Worm (Caenorhabditis elegans) whole organism, late embryonic: ENCODE measurements around the gene gpa-1.

Experiments
- Y22D7AL.16 ChIP-seq: sonication (generic microtip); optimal IDR thresholded peaks from 2 replicates; lab custom pipeline; 2016; ENCODE audit warnings: missing genetic modification characterization, missing compliant biosample characterization
- ahr-1 ChIP-seq: sonication (generic microtip); optimal IDR thresholded peaks from 2 replicates; lab custom pipeline; 2016; ENCODE audit warnings: missing genetic modification characterization, missing compliant biosample characterization
- ceh-14 ChIP-seq: sonication (generic microtip); optimal IDR thresholded peaks from 2 replicates; lab custom pipeline; 2016; ENCODE audit warnings: missing genotype, missing genetic modification characterization, missing compliant biosample characterization
- ceh-18 ChIP-seq: sonication (generic microtip); optimal IDR thresholded peaks from 2 replicates; lab custom pipeline; 2016; ENCODE audit warnings: missing genetic modification characterization, missing compliant biosample characterization
- ceh-30 ChIP-seq: fragments of 150-350 bp; optimal IDR thresholded peaks from 2 replicates; lab custom pipeline; 2014; ENCODE audit warnings: missing biosample characterization, missing genetic modification characterization
- ceh-6 ChIP-seq: fragments of 200-800 bp; sonication (Bioruptor generic); optimal IDR thresholded peaks from 2 replicates; lab custom pipeline; 2018; ENCODE audit warnings: mild to moderate bottlenecking, missing genetic modification characterization, missing compliant biosample characterization
- dve-1 ChIP-seq: sonication (generic microtip); optimal IDR thresholded peaks from 2 replicates; lab custom pipeline; 2017; ENCODE audit warnings: antibody characterized with exemption, mild to moderate bottlenecking, missing genetic modification characterization, missing compliant biosample characterization
- elt-2 ChIP-seq: sonication (generic microtip); optimal IDR thresholded peaks from 2 replicates; lab custom pipeline; 2016; ENCODE audit warnings: missing genetic modification reagents, missing genetic modification characterization, missing compliant biosample characterization
- ets-4 ChIP-seq: sonication (generic microtip); optimal IDR thresholded peaks from 2 replicates; lab custom pipeline; 2016; ENCODE audit warnings: missing genetic modification characterization, missing compliant biosample characterization
- eyg-1 ChIP-seq: sonication (generic microtip); optimal IDR thresholded peaks from 2 replicates; lab custom pipeline; 2016; ENCODE audit warnings: missing genotype, missing genetic modification characterization, missing compliant biosample characterization
- fkh-10 ChIP-seq: fragments of 150-350 bp; optimal IDR thresholded peaks from 2 replicates; lab custom pipeline; 2014; ENCODE audit warnings: missing biosample characterization, missing genetic modification reagents, missing genetic modification characterization
- fkh-6 ChIP-seq: sonication (generic microtip); optimal IDR thresholded peaks from 2 replicates; lab custom pipeline; 2016; ENCODE audit warnings: missing genetic modification characterization, missing compliant biosample characterization
- hlh-15 ChIP-seq: sonication (generic microtip); optimal IDR thresholded peaks from 2 replicates; lab custom pipeline; 2016; ENCODE audit warnings: missing genetic modification characterization, missing compliant biosample characterization
- hlh-30 ChIP-seq: sonication (generic microtip); optimal IDR thresholded peaks from 2 replicates; lab custom pipeline; 2017; ENCODE audit warnings: antibody characterized with exemption, missing genetic modification characterization, missing compliant biosample characterization; ENCODE audit not compliant: insufficient read depth
- hlh-6 ChIP-seq: sonication (generic microtip); optimal IDR thresholded peaks from 2 replicates; lab custom pipeline; 2016; ENCODE audit warnings: missing genotype, missing genetic modification characterization, missing compliant biosample characterization
- hlh-8 ChIP-seq: sonication (generic microtip); optimal IDR thresholded peaks from 2 replicates; lab custom pipeline; 2016; ENCODE audit warnings: missing genotype, missing genetic modification characterization, missing compliant biosample characterization
- lin-11 ChIP-seq: fragments of 200-800 bp; sonication (Bioruptor generic); optimal IDR thresholded peaks from 2 replicates; lab custom pipeline; 2018; ENCODE audit warnings: mild to moderate bottlenecking, missing genetic modification characterization, missing compliant biosample characterization
- madf-2 ChIP-seq: sonication (generic microtip); optimal IDR thresholded peaks from 2 replicates; lab custom pipeline; 2017; ENCODE audit warnings: missing genetic modification characterization, missing compliant biosample characterization
- mec-3 ChIP-seq: sonication (generic microtip); optimal IDR thresholded peaks from 2 replicates; lab custom pipeline; 2016; ENCODE audit warnings: borderline replicate concordance, missing genetic modification characterization, missing compliant biosample characterization
- nfya-1 ChIP-seq: sonication (generic microtip); optimal IDR thresholded peaks from 2 replicates; lab custom pipeline; 2017; ENCODE audit warnings: missing genetic modification characterization, mild to moderate bottlenecking, missing compliant biosample characterization, antibody characterized with exemption, moderate library complexity
- odd-2 ChIP-seq: sonication (generic microtip); optimal IDR thresholded peaks from 2 replicates; lab custom pipeline; 2017; ENCODE audit warnings: antibody characterized with exemption, mild to moderate bottlenecking, missing genetic modification characterization, missing compliant biosample characterization
- pag-3 ChIP-seq: sonication (generic microtip); optimal IDR thresholded peaks from 2 replicates; lab custom pipeline; 2016; ENCODE audit warnings: missing compliant biosample characterization, missing genetic modification characterization, borderline replicate concordance
- pat-9 ChIP-seq: fragments of 200-800 bp; sonication (Bioruptor generic); optimal IDR thresholded peaks from 2 replicates; lab custom pipeline; 2018; ENCODE audit warnings: mild to moderate bottlenecking, missing genetic modification characterization, moderate library complexity, missing compliant biosample characterization
- pha-2 ChIP-seq: sonication (generic microtip); optimal IDR thresholded peaks from 2 replicates; lab custom pipeline; 2017; ENCODE audit warnings: mild to moderate bottlenecking, missing genetic modification characterization, missing compliant biosample characterization
- pqm-1 ChIP-seq: sonication (generic microtip); optimal IDR thresholded peaks from 2 replicates; lab custom pipeline; 2016; ENCODE audit warnings: missing genetic modification characterization, missing compliant biosample characterization
- pros-1 ChIP-seq: fragments of 150-350 bp; optimal IDR thresholded peaks from 2 replicates; lab custom pipeline; 2014; ENCODE audit warnings: missing biosample characterization, missing genetic modification reagents, missing genetic modification characterization
- ref-2 ChIP-seq: sonication (generic microtip); optimal IDR thresholded peaks from 2 replicates; lab custom pipeline; 2016; ENCODE audit warnings: missing genetic modification characterization, missing compliant biosample characterization
- rnt-1 ChIP-seq: sonication (generic microtip); optimal IDR thresholded peaks from 2 replicates; lab custom pipeline; 2016; ENCODE audit warnings: missing genetic modification characterization, missing compliant biosample characterization
- sox-2 ChIP-seq: fragments of 200-800 bp; sonication (Bioruptor generic); IDR thresholded peaks from 2 replicates; pipeline ENCODE4 v1.3.6; 2022; ENCODE audit warnings: missing genetic modification reagents, missing genetic modification characterization, missing compliant biosample characterization
- sox-4 ChIP-seq: sonication (generic microtip); optimal IDR thresholded peaks from 2 replicates; lab custom pipeline; 2017; ENCODE audit warnings: mild to moderate bottlenecking, missing genetic modification characterization, inconsistent platforms, missing compliant biosample characterization
- syd-9 ChIP-seq: sonication (generic microtip); optimal IDR thresholded peaks from 2 replicates; lab custom pipeline; 2016; ENCODE audit warnings: mild to moderate bottlenecking, missing genetic modification characterization, moderate library complexity, missing compliant biosample characterization
- tbx-2 ChIP-seq: sonication (generic microtip); optimal IDR thresholded peaks from 2 replicates; lab custom pipeline; 2016; ENCODE audit warnings: missing genetic modification characterization, missing compliant biosample characterization
- tbx-7 ChIP-seq: sonication (generic microtip); optimal IDR thresholded peaks from 2 replicates; lab custom pipeline; 2016; ENCODE audit warnings: missing genotype, missing genetic modification characterization, missing compliant biosample characterization
- unc-3 ChIP-seq, 2 experiments: fragments of 200-800 bp in 1 of 2; sonication (Bioruptor generic) in 1 of 2; sonication (generic microtip) in 1 of 2; conservative IDR thresholded peaks in 1 of 2; optimal IDR thresholded peaks in 1 of 2; 2 replicates each; pipeline versions ENCODE4 v1.3.6 to Lab custom; 2016 to 2022; ENCODE audit warnings: missing compliant biosample characterization in 2 of 2, missing genetic modification characterization in 2 of 2, missing genetic modification reagents in 1 of 2
- unc-55 ChIP-seq: sonication (generic microtip); optimal IDR thresholded peaks from 2 replicates; lab custom pipeline; 2017; ENCODE audit warnings: missing biosample characterization, missing genetic modification reagents, missing genetic modification characterization
- zip-5 ChIP-seq: sonication (generic microtip); optimal IDR thresholded peaks from 2 replicates; lab custom pipeline; 2016; ENCODE audit warnings: missing genetic modification characterization, missing compliant biosample characterization

The gpa-1 gene

DNA sequence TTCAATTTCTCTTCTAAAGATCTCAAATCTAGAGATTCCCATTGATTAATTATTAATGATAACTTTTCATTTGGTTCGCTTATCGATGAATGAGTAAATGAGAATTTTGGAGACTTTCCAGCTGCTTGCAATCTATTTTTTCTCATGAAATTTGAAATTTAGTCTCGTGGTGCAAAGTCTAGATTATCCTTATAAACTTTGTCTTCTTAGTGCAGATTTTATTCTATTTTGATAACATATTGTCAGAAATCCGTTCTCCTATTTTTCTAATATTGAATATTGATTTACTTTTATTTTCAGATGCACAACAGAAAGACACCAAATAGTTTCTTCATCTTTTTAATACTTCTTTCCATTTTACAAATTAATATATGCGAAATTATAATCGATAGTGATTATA is 13.5 kb upstream of the gpa-1 start, which contains the start of gene lgc-49:
TSS of gene lgc-49 (plus strand) at position 301 of the 400 bp plus-strand sequence.
- no peak for TF ChIP-seq nfya-1 (tag; lab: Kevin White, UChicago)
- TF ChIP-seq pat-9 (tag; lab: Kevin White, UChicago) = no peak
- no peak for TF ChIP-seq pqm-1
- TF ChIP-seq hlh-6 = no peak
- no peak for TF ChIP-seq tbx-7 (tag; lab: Kevin White, UChicago)
- TF ChIP-seq mec-3 = no peak
- no peak for TF ChIP-seq madf-2
- TF ChIP-seq unc-3 (GFP tag; conservative IDR thresholded peaks at IDR 0.05; lab: Robert Waterston, UW) = no peak
- no peak for TF ChIP-seq unc-3 (tag; optimal IDR thresholded peaks at IDR 0.05; lab: Kevin White, UChicago)
- TF ChIP-seq unc-55 (GFP tag; lab: Kevin White, UChicago) = no peak
- TF ChIP-seq syd-9 = no peak
- no peak for TF ChIP-seq ceh-18 (tag; lab: Kevin White, UChicago)
- no peak for TF ChIP-seq zip-5 (tag; lab: Kevin White, UChicago)
- no peak for TF ChIP-seq elt-2 (tag; lab: Kevin White, UChicago)
- TF ChIP-seq ref-2 (tag; lab: Kevin White, UChicago) = no peak
- no peak for TF ChIP-seq odd-2
- no peak for TF ChIP-seq fkh-10
- TF ChIP-seq sox-2 = no peak

DNA sequence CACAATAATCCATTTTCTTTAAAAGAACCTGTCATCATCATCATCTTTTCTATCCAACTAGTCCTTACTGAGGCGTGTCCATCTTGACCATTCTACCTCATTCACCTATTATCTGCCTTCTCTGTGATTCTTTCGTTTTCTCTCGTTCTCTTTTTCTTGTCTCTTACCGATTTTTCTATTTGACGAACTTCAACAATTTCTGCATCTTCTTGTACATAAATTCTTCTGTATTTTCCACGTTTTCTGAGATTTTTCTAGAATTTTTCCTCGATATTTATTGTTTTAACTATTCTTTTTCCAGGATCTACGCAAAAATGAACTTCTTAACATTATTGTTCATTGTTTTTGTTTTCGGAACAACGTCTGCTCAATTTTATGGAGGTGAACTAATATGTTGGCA is 5.4 kb upstream of the gpa-1 start, which contains the start of gene cnc-10:
TSS of gene cnc-10 (plus strand) at position 301 of the 400 bp plus-strand sequence.
- TF ChIP-seq dve-1 (tag; lab: Kevin White, UChicago) (no peak), odd-2 (no peak), ceh-30 (tag; lab: Kevin White, UChicago) (no peak), pag-3 (no peak), hlh-30 (tag; lab: Kevin White, UChicago) (no peak)

DNA sequence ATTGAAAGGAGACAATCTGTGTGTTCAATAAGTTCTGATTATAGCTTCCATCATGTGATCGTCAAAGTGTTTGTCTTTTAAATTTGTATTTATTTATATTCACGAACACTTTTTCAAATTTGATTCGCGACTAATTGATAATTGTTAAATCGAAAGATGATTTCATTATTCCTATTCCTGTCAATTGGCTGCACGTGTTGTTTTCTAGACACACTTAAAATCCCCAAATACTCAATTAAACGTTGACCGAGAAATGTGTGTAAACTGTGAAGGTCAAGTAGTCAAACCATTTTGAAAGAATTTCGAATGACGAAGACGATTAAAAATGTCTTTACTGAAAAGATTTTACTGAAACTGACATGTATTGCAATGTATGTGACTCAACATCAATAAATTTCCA is 3.5 kb upstream of the gpa-1 start:
- TF ChIP-seq zip-5 (tag; lab: Kevin White, UChicago) (no peak), lin-11 (tag; lab: Kevin White, UChicago) (no peak)

DNA sequence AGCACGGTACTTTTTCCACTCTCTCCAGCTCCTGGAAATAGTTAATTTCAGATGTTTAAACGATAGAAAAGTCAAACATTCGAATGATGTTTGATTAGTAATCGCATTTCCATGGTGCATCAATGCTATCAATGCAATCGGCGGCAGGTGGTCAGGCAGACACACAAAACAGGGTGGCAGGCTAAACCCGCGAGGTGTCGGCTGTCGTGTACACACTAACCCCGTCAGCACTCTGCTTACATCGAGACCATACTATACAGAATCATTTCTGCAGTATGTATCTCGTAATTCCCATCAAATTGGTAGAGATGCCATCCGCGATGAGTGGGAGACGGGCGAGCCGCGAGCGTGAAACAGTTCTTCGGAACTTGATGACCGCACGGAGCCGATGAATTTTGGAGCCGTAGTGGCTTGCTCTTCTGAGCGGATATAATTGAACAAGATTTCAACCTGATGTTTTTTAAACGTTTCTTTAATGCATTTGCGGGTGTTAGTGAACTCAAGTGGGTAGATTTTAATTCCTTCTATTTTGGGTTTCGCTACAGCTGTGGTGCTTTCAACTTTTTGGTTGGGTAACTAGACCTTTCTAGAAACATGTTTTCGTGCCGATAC is 678 bp downstream of the gpa-1 start:
- TF ChIP-seq elt-2 (tag; lab: Kevin White, UChicago) = peak; percentile 46

DNA sequence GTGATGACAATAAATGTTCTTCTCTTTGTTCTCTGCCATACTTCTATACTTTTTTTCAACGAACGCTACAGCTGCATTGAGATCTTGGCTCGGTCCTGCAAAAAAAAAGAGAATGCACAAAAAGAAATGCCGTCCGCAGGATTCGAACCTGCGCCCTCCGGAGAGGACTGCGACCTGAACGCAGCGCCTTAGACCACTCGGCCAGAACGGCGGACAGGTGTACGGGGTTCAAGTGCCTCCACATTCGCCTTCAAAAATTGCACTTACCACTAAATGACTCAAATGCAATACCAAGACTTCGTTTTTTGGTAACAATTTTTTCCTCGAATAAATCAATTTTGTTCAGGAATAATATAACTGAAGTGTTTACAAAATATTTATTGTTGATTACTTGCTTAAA is 2.8 kb downstream of the gpa-1 start:
- TF ChIP-seq eyg-1 (tag; lab: Kevin White, UChicago) (no peak), hlh-6 (no peak), hlh-30 (tag; lab: Kevin White, UChicago) (no peak), hlh-8 (tag; lab: Kevin White, UChicago) (no peak), Y22D7AL.16 (tag; lab: Kevin White, UChicago) (no peak), hlh-15 (no peak), fkh-10 (no peak), pag-3 (no peak), ets-4 (tag; lab: Kevin White, UChicago) (no peak), fkh-6 (tag; lab: Kevin White, UChicago) (no peak), tbx-2 (no peak), ahr-1 (tag; lab: Kevin White, UChicago) (no peak), rnt-1 (tag; lab: Kevin White, UChicago) (no peak), pros-1 (tag; lab: Kevin White, UChicago) (no peak), pha-2 (tag; lab: Kevin White, UChicago) (no peak), ceh-14 (no peak), sox-4 (tag; lab: Kevin White, UChicago) (no peak), lin-11 (tag; lab: Kevin White, UChicago) (no peak), ceh-6 (GFP tag; lab: Kevin White, UChicago) (no peak)
